Fruit fly (Drosophila melanogaster) whole organism, embryonic: ENCODE measurements around the gene CG46310.

Source experiments
- Adf1 ChIP-seq: fragments of 200-800 bp; sonication (Bioruptor generic); IDR thresholded peaks from 2 replicates; pipeline ENCODE4 v1.3.6; 2022; ENCODE audit warnings: missing biosample characterization, missing genetic modification characterization
- BtbVII ChIP-seq: fragments of 200-800 bp; sonication (Bioruptor generic); optimal IDR thresholded peaks from 3 replicates; lab custom pipeline; 2017; ENCODE audit warnings: missing biosample characterization, mild to moderate bottlenecking, missing genetic modification characterization
- CG10147 ChIP-seq: fragments of 200-800 bp; sonication (Bioruptor generic); optimal IDR thresholded peaks from 2 replicates; lab custom pipeline; 2019; ENCODE audit warnings: missing biosample characterization, mild to moderate bottlenecking, missing genetic modification characterization, moderate library complexity
- CG1024 ChIP-seq: fragments of 200-800 bp; sonication (Bioruptor generic); IDR thresholded peaks from 2 replicates; pipeline ENCODE4 v1.3.6; 2022; ENCODE audit warnings: missing biosample characterization, missing genetic modification characterization
- CG10267 ChIP-seq: fragments of 200-800 bp; sonication (Bioruptor generic); optimal IDR thresholded peaks from 2 replicates; lab custom pipeline; 2018; ENCODE audit warnings: missing biosample characterization, mild to moderate bottlenecking, missing genetic modification characterization, moderate library complexity
- CG13287 ChIP-seq: fragments of 200-800 bp; sonication (Bioruptor generic); IDR thresholded peaks from 2 replicates; pipeline ENCODE4 v1.3.6; 2022; ENCODE audit warnings: missing biosample characterization, missing genetic modification characterization; ENCODE audit not compliant: partially characterized antibody
- CG17568 ChIP-seq: fragments of 200-800 bp; sonication (Bioruptor generic); optimal IDR thresholded peaks from 2 replicates; lab custom pipeline; 2018; ENCODE audit warnings: missing biosample characterization, mild to moderate bottlenecking, missing genetic modification characterization, moderate library complexity
- CG17802 ChIP-seq: fragments of 200-800 bp; sonication (Bioruptor generic); optimal IDR thresholded peaks from 2 replicates; lab custom pipeline; 2018; ENCODE audit warnings: missing biosample characterization, mild to moderate bottlenecking, missing genetic modification characterization, moderate library complexity
- CG18262 ChIP-seq: fragments of 200-800 bp; optimal IDR thresholded peaks from 3 replicates; lab custom pipeline; 2019; ENCODE audit warnings: missing biosample characterization, mild to moderate bottlenecking, missing genetic modification characterization, moderate library complexity
- CG18764 ChIP-seq: fragments of 200-800 bp; sonication (Bioruptor generic); optimal IDR thresholded peaks from 3 replicates; lab custom pipeline; 2016; ENCODE audit warnings: missing biosample characterization, missing genetic modification characterization
- CG2116 ChIP-seq: fragments of 200-800 bp; sonication (Bioruptor generic); optimal IDR thresholded peaks from 3 replicates; lab custom pipeline; 2018; ENCODE audit warnings: missing biosample characterization, mild to moderate bottlenecking, missing genetic modification characterization
- CG2889 ChIP-seq: fragments of 200-800 bp; sonication (Bioruptor generic); IDR thresholded peaks from 3 replicates; pipeline ENCODE4 v1.3.6; 2022; ENCODE audit warnings: missing biosample characterization, missing genetic modification characterization
- CG30020 ChIP-seq: fragments of 200-800 bp; optimal IDR thresholded peaks from 2 replicates; lab custom pipeline; 2019; ENCODE audit warnings: missing biosample characterization, mild to moderate bottlenecking, missing genetic modification characterization, moderate library complexity
- CG31365 ChIP-seq: fragments of 200-800 bp; sonication (Bioruptor generic); optimal IDR thresholded peaks from 2 replicates; lab custom pipeline; 2018; ENCODE audit warnings: missing biosample characterization, mild to moderate bottlenecking, missing genetic modification characterization
- CG32767 ChIP-seq: fragments of 200-800 bp; sonication (Bioruptor generic); IDR thresholded peaks from 2 replicates; pipeline ENCODE4 v1.3.6; 2022; ENCODE audit warnings: missing biosample characterization, missing genetic modification characterization
- CG3847 ChIP-seq: fragments of 200-800 bp; sonication (Bioruptor generic); IDR thresholded peaks from 2 replicates; pipeline ENCODE4 v1.3.6; 2022; ENCODE audit warnings: missing biosample characterization, missing genetic modification characterization
- CG3995 ChIP-seq: fragments of 200-800 bp; sonication (Bioruptor generic); optimal IDR thresholded peaks from 3 replicates; lab custom pipeline; 2016; ENCODE audit warnings: missing biosample characterization, missing genetic modification characterization
- CG4360 ChIP-seq: fragments of 200-800 bp; sonication (Bioruptor generic); IDR thresholded peaks from 2 replicates; pipeline ENCODE4 v1.3.6; 2022; ENCODE audit warnings: missing biosample characterization, missing genetic modification characterization
- CG5180 ChIP-seq: fragments of 200-800 bp; sonication (Bioruptor generic); optimal IDR thresholded peaks from 3 replicates; lab custom pipeline; 2017; ENCODE audit warnings: missing biosample characterization, missing genetic modification characterization, mild to moderate bottlenecking, moderate library complexity, missing genetic modification reagents
- CG6254 ChIP-seq: fragments of 200-800 bp; sonication (Bioruptor generic); optimal IDR thresholded peaks from 3 replicates; lab custom pipeline; 2017; ENCODE audit warnings: mild to moderate bottlenecking, missing biosample characterization, missing genetic modification reagents, missing genetic modification characterization
- CG8924 ChIP-seq: fragments of 200-800 bp; optimal IDR thresholded peaks from 3 replicates; lab custom pipeline; 2019; ENCODE audit warnings: missing biosample characterization, mild to moderate bottlenecking, missing genetic modification characterization, moderate library complexity
- Chrac-16 ChIP-seq: fragments of 200-800 bp; sonication (Bioruptor generic); optimal IDR thresholded peaks from 3 replicates; lab custom pipeline; 2016; ENCODE audit warnings: missing biosample characterization, missing genetic modification characterization
- CoRest ChIP-seq: fragments of 200-800 bp; sonication (Bioruptor generic); optimal IDR thresholded peaks from 3 replicates; lab custom pipeline; 2018; ENCODE audit warnings: missing biosample characterization, mild to moderate bottlenecking, missing genetic modification characterization, moderate library complexity
- Doc2 ChIP-seq: fragments of 200-800 bp; sonication (Bioruptor generic); IDR thresholded peaks from 2 replicates; pipeline ENCODE4 v1.3.6; 2022; ENCODE audit warnings: missing biosample characterization, missing genetic modification characterization
- Dp ChIP-seq: fragments of 200-800 bp; sonication (Bioruptor generic); optimal IDR thresholded peaks from 2 replicates; lab custom pipeline; 2018; ENCODE audit warnings: missing biosample characterization, mild to moderate bottlenecking, missing genetic modification characterization, moderate library complexity
- Hmx ChIP-seq: fragments of 200-800 bp; sonication (Bioruptor generic); optimal IDR thresholded peaks from 2 replicates; lab custom pipeline; 2016; ENCODE audit warnings: missing biosample characterization, missing genetic modification characterization
- MTF-1 ChIP-seq: fragments of 200-800 bp; sonication (Bioruptor generic); optimal IDR thresholded peaks from 2 replicates; lab custom pipeline; 2018; ENCODE audit warnings: missing biosample characterization, mild to moderate bottlenecking, missing genetic modification characterization, borderline replicate concordance
- Nf-YA ChIP-seq: fragments of 200-800 bp; sonication (Bioruptor generic); IDR thresholded peaks from 2 replicates; pipeline ENCODE4 v1.3.6; 2022; ENCODE audit warnings: missing biosample characterization, missing genetic modification characterization
- Side ChIP-seq: fragments of 200-800 bp; sonication (Bioruptor generic); optimal IDR thresholded peaks from 2 replicates; lab custom pipeline; 2016; ENCODE audit warnings: missing biosample characterization, missing genetic modification characterization
- ara ChIP-seq: fragments of 200-800 bp; sonication (Bioruptor generic); IDR thresholded peaks from 2 replicates; pipeline ENCODE4 v1.3.6; 2022; ENCODE audit warnings: missing biosample characterization, missing genetic modification characterization
- ash1 ChIP-seq: fragments of 200-800 bp; sonication (Bioruptor generic); optimal IDR thresholded peaks from 2 replicates; lab custom pipeline; 2018; ENCODE audit warnings: missing biosample characterization, mild to moderate bottlenecking, missing genetic modification characterization
- caup ChIP-seq: fragments of 200-800 bp; sonication (Bioruptor generic); optimal IDR thresholded peaks from 3 replicates; lab custom pipeline; 2017; ENCODE audit warnings: missing biosample characterization, mild to moderate bottlenecking, missing genetic modification characterization, moderate library complexity; ENCODE audit not compliant: severe bottlenecking
- danr ChIP-seq: fragments of 200-800 bp; sonication (Bioruptor generic); IDR thresholded peaks from 2 replicates; pipeline ENCODE4 v1.3.6; 2022; ENCODE audit warnings: missing biosample characterization, missing genetic modification characterization
- dati ChIP-seq: fragments of 200-800 bp; sonication (Bioruptor generic); IDR thresholded peaks from 2 replicates; pipeline ENCODE4 v1.3.6; 2022; ENCODE audit warnings: missing biosample characterization, missing genetic modification characterization
- dysf ChIP-seq: fragments of 200-800 bp; sonication (Bioruptor generic); IDR thresholded peaks from 3 replicates; pipeline ENCODE4 v1.3.6; 2022; ENCODE audit warnings: missing biosample characterization, missing genetic modification characterization
- ewg ChIP-seq: fragments of 200-800 bp; sonication (Bioruptor generic); optimal IDR thresholded peaks from 3 replicates; lab custom pipeline; 2017; ENCODE audit warnings: mild to moderate bottlenecking, missing biosample characterization, missing genetic modification reagents, missing genetic modification characterization
- gcm ChIP-seq: fragments of 200-800 bp; sonication (Bioruptor generic); optimal IDR thresholded peaks from 2 replicates; lab custom pipeline; 2019; ENCODE audit warnings: missing biosample characterization, mild to moderate bottlenecking, missing genetic modification characterization, moderate library complexity
- gem ChIP-seq: fragments of 200-800 bp; sonication (Bioruptor generic); optimal IDR thresholded peaks from 2 replicates; lab custom pipeline; 2019; ENCODE audit warnings: missing biosample characterization, mild to moderate bottlenecking, missing genetic modification characterization, moderate library complexity
- gt ChIP-seq: fragments of 200-800 bp; sonication (Bioruptor generic); IDR thresholded peaks from 2 replicates; pipeline ENCODE4 v1.3.6; 2022; ENCODE audit warnings: missing biosample characterization, missing genetic modification characterization
- nau ChIP-seq: fragments of 200-800 bp; sonication (Bioruptor generic); optimal IDR thresholded peaks from 3 replicates; lab custom pipeline; 2017; ENCODE audit warnings: missing biosample characterization, mild to moderate bottlenecking, missing genetic modification characterization, missing genetic modification reagents
- onecut ChIP-seq: fragments of 200-800 bp; sonication (Bioruptor generic); IDR thresholded peaks from 2 replicates; pipeline ENCODE4 v1.3.6; 2022; ENCODE audit warnings: missing biosample characterization, missing genetic modification characterization
- prd ChIP-seq, 3 experiments: fragments of >200 bp in 2 of 3; fragments of 200-800 bp in 1 of 3; sonication (Bioruptor generic) in 1 of 3; optimal IDR thresholded peaks in 2 of 3; IDR thresholded peaks in 1 of 3; 2 replicates in 2 of 3; 3 replicates in 1 of 3; pipeline versions ENCODE4 v1.3.6 to Lab custom; 2017 to 2022; ENCODE audit warnings: missing biosample characterization in 1 of 3, missing genetic modification characterization in 1 of 3
- sim ChIP-seq: fragments of 200-800 bp; sonication (Bioruptor generic); IDR thresholded peaks from 2 replicates; pipeline ENCODE4 v1.3.6; 2022; ENCODE audit warnings: missing biosample characterization, missing genetic modification characterization
- tgo ChIP-seq: fragments of 200-800 bp; sonication (Bioruptor generic); IDR thresholded peaks from 3 replicates; pipeline ENCODE4 v1.3.6; 2022; ENCODE audit warnings: missing biosample characterization, missing genetic modification characterization
- tin ChIP-seq: fragments of 200-800 bp; sonication (Bioruptor generic); optimal IDR thresholded peaks from 3 replicates; lab custom pipeline; 2016; ENCODE audit warnings: missing biosample characterization, missing genetic modification characterization
- tll ChIP-seq, 2 experiments: fragments of 200-800 bp in 1 of 2; fragments of >200 bp in 1 of 2; sonication (Bioruptor generic) in 1 of 2; optimal IDR thresholded peaks; 2 replicates each; lab custom pipeline; 2017 to 2019; ENCODE audit warnings: missing biosample characterization in 2 of 2, missing genetic modification characterization in 2 of 2, mild to moderate bottlenecking in 1 of 2, moderate library complexity in 1 of 2
- tna ChIP-seq: fragments of 200-800 bp; sonication (Bioruptor generic); IDR thresholded peaks from 2 replicates; pipeline ENCODE4 v1.3.6; 2022; ENCODE audit warnings: missing biosample characterization, missing genetic modification characterization; ENCODE audit not compliant: partially characterized antibody
- yki ChIP-seq: fragments of >200 bp; optimal IDR thresholded peaks from 3 replicates; lab custom pipeline; 2018
- zfh1 ChIP-seq: fragments of 200-800 bp; sonication (Bioruptor generic); IDR thresholded peaks from 3 replicates; pipeline ENCODE4 v1.3.6; 2022; ENCODE audit warnings: missing biosample characterization, missing genetic modification characterization

Gene CG46310

dm6 chr3R:23159289-23159956 lies 14.2 kb upstream of the CG46310 start, which contains the start of gene VhaAC39-2 (continued):
- TF ChIP-seq CG18262 = no peak
- TF ChIP-seq CG2116 (GFP tag; lab: Kevin White, UChicago) = peak; percentile 42
- peak; percentile 33 for TF ChIP-seq CoRest (tag; lab: Kevin White, UChicago)
- TF ChIP-seq ara (GFP tag; lab: Robert Waterston, UW) = no peak
- TF ChIP-seq onecut = no peak
- TF ChIP-seq CG5180 = no peak
- TF ChIP-seq CG32767 = no peak
- TF ChIP-seq CG6254 (GFP tag; lab: Kevin White, UChicago) = no peak
- TF ChIP-seq MTF-1 = no peak
- TF ChIP-seq zfh1 (GFP tag; lab: Robert Waterston, UW) = no peak
- no peak for TF ChIP-seq Side (GFP tag; lab: Kevin White, UChicago)
- TF ChIP-seq dysf = no peak
- TF ChIP-seq gcm (GFP tag; lab: Kevin White, UChicago) = no peak
- no peak for TF ChIP-seq CG4360 (GFP tag; lab: Robert Waterston, UW)
- TF ChIP-seq tna (GFP tag; lab: Robert Waterston, UW) = no peak
- TF ChIP-seq dati (GFP tag; lab: Robert Waterston, UW) = no peak
- TF ChIP-seq CG10267 (tag; lab: Kevin White, UChicago) = peak; percentile 29
- TF ChIP-seq gt (GFP tag; lab: Robert Waterston, UW) = no peak
- peak; percentile 48 for TF ChIP-seq CG3847
- TF ChIP-seq CG10147 (GFP tag; lab: Kevin White, UChicago) = no peak
- no peak for TF ChIP-seq tgo (GFP tag; lab: Robert Waterston, UW)
- TF ChIP-seq BtbVII (GFP tag; lab: Kevin White, UChicago) = no peak
- TF ChIP-seq Dp (GFP tag; lab: Kevin White, UChicago) = peak; percentile 57
- TF ChIP-seq gem (tag; lab: Kevin White, UChicago) = peak; percentile 14
- TF ChIP-seq ewg (GFP tag; lab: Kevin White, UChicago) = peak; percentile 91
- no peak for TF ChIP-seq CG3995 (GFP tag; lab: Kevin White, UChicago)
- TF ChIP-seq caup = no peak
- TF ChIP-seq CG17568 = no peak
- TF ChIP-seq danr = no peak
- TF ChIP-seq CG31365 = no peak
- TF ChIP-seq prd (optimal IDR thresholded peaks at IDR 0.05; lab: Kevin White, UChicago) = no peak
- no peak for TF ChIP-seq prd (GFP tag; IDR thresholded peaks at IDR 0.05; lab: Robert Waterston, UW)
- TF ChIP-seq CG18764 (GFP tag; lab: Kevin White, UChicago) = no peak
- TF ChIP-seq Chrac-16 (GFP tag; lab: Kevin White, UChicago) = peak; percentile 6
- TF ChIP-seq CG13287 (GFP tag; lab: Robert Waterston, UW) = no peak
- no peak for TF ChIP-seq Hmx (GFP tag; lab: Kevin White, UChicago)
- peak in 1 of 2 experiments; percentile 60 for TF ChIP-seq tll (GFP tag; optimal IDR thresholded peaks at IDR 0.05; lab: Kevin White, UChicago)
- no peak for TF ChIP-seq CG2889 (GFP tag; lab: Robert Waterston, UW)
- no peak for TF ChIP-seq CG17802 (tag; lab: Kevin White, UChicago)
- no peak for TF ChIP-seq tin
- TF ChIP-seq Nf-YA (GFP tag; lab: Robert Waterston, UW) = no peak
- TF ChIP-seq Doc2 = no peak
- TF ChIP-seq CG1024 (GFP tag; lab: Robert Waterston, UW) = no peak
- TF ChIP-seq ash1 (GFP tag; lab: Kevin White, UChicago) = no peak
- TF ChIP-seq CG8924 (tag; lab: Kevin White, UChicago) = no peak
- TF ChIP-seq nau (GFP tag; lab: Kevin White, UChicago) = no peak
- TF ChIP-seq CG30020 (tag; lab: Kevin White, UChicago) = no peak
- no peak for TF ChIP-seq Adf1
- TF ChIP-seq sim (GFP tag; lab: Robert Waterston, UW) = no peak
- no peak for TF ChIP-seq yki (lab: Kevin White, UChicago)
